Fruit fly (Drosophila melanogaster): ENCODE measurements around the gene aop.

dm6 chr2L:2220573-2221332 is 42.2 kb upstream of the aop start, which contains the start of gene papi:
- TF ChIP-seq CG11762 (GFP tag; optimal IDR thresholded peaks at IDR 0.05; ENCODE audit: insufficient read depth) (no peak), Sox102F (GFP tag; optimal IDR thresholded peaks at IDR 0.05) (no peak), CG15336 (GFP tag; IDR thresholded peaks at IDR 0.05) (no peak), CG6854 (GFP tag; optimal IDR thresholded peaks at IDR 0.05) (no peak), fkh (GFP tag; optimal IDR thresholded peaks at IDR 0.05) (peak; percentile 31), CG6792 (GFP tag; optimal IDR thresholded peaks at IDR 0.05) (no peak), vri (GFP tag; optimal IDR thresholded peaks at IDR 0.05) (peak; percentile 26), Hr38 (GFP tag; optimal IDR thresholded peaks at IDR 0.05) (no peak), Eip93F (GFP tag; optimal IDR thresholded peaks at IDR 0.05) (no peak), OdsH (GFP tag; optimal IDR thresholded peaks at IDR 0.05) (no peak), Blimp-1 (GFP tag; optimal IDR thresholded peaks at IDR 0.05) (no peak), CG8632 (GFP tag; optimal IDR thresholded peaks at IDR 0.05) (no peak), CG10631 (GFP tag; optimal IDR thresholded peaks at IDR 0.05) (no peak)
